Worm (Caenorhabditis elegans) whole organism, early embryonic: Measurements from ENCODE around the gene M7.7.

ENCODE experiments used
- B0310.2 ChIP-seq: sonication (generic microtip); optimal IDR thresholded peaks from 2 replicates; lab custom pipeline; 2016; ENCODE audit warnings: mild to moderate bottlenecking, missing genetic modification characterization, missing compliant biosample characterization
- F13C5.2 ChIP-seq: sonication (generic microtip); optimal IDR thresholded peaks from 2 replicates; lab custom pipeline; 2017; ENCODE audit warnings: mild to moderate bottlenecking, missing genetic modification characterization, inconsistent platforms, missing compliant biosample characterization
- aly-1 ChIP-seq: sonication (generic microtip); optimal IDR thresholded peaks from 2 replicates; lab custom pipeline; 2016; ENCODE audit warnings: missing genetic modification characterization, missing compliant biosample characterization
- ama-1 ChIP-seq: fragments of 150-350 bp; optimal IDR thresholded peaks from 2 replicates; lab custom pipeline; 2014
- ceh-13 ChIP-seq: fragments of 200-800 bp; sonication (Bioruptor generic); optimal IDR thresholded peaks from 2 replicates; lab custom pipeline; 2018; ENCODE audit warnings: mild to moderate bottlenecking, missing genetic modification characterization, missing compliant biosample characterization
- ets-7 ChIP-seq: sonication (generic microtip); optimal IDR thresholded peaks from 2 replicates; lab custom pipeline; 2016; ENCODE audit warnings: missing genotype, missing genetic modification characterization, missing compliant biosample characterization
- flt-1 ChIP-seq: fragments of 200-800 bp; sonication (Bioruptor generic); IDR thresholded peaks from 2 replicates; pipeline ENCODE4 v1.3.6; 2022; ENCODE audit warnings: missing genetic modification characterization, missing compliant biosample characterization
- hmbx-1 ChIP-seq: sonication (generic microtip); optimal IDR thresholded peaks from 2 replicates; lab custom pipeline; 2016; ENCODE audit warnings: mild to moderate bottlenecking, missing genetic modification characterization, missing compliant biosample characterization
- hmg-4 ChIP-seq: fragments of 200-800 bp; sonication (Bioruptor generic); optimal IDR thresholded peaks from 2 replicates; lab custom pipeline; 2018; ENCODE audit warnings: mild to moderate bottlenecking, missing genetic modification characterization, missing compliant biosample characterization
- hnd-1 ChIP-seq: sonication (generic microtip); optimal IDR thresholded peaks from 2 replicates; lab custom pipeline; 2016; ENCODE audit warnings: missing genetic modification characterization, missing compliant biosample characterization
- scrt-1 ChIP-seq: fragments of 200-800 bp; sonication (Bioruptor generic); IDR thresholded peaks from 2 replicates; pipeline ENCODE4 v1.3.6; 2022; ENCODE audit warnings: missing genetic modification characterization, missing compliant biosample characterization
- sea-1 ChIP-seq: fragments of 200-800 bp; sonication (Bioruptor generic); conservative IDR thresholded peaks from 2 replicates; pipeline ENCODE4 v1.3.6; 2022; ENCODE audit warnings: missing genetic modification characterization, missing compliant biosample characterization
- tbx-11 ChIP-seq: fragments of 200-800 bp; sonication (Bioruptor generic); IDR thresholded peaks from 2 replicates; pipeline ENCODE4 v1.3.6; 2022; ENCODE audit warnings: missing genetic modification characterization, missing compliant biosample characterization
- tbx-37 ChIP-seq: fragments of 200-800 bp; sonication (Bioruptor generic); conservative IDR thresholded peaks from 2 replicates; pipeline ENCODE4 v1.3.6; 2022; ENCODE audit warnings: missing genetic modification reagents, missing genetic modification characterization, missing compliant biosample characterization

DNA sequence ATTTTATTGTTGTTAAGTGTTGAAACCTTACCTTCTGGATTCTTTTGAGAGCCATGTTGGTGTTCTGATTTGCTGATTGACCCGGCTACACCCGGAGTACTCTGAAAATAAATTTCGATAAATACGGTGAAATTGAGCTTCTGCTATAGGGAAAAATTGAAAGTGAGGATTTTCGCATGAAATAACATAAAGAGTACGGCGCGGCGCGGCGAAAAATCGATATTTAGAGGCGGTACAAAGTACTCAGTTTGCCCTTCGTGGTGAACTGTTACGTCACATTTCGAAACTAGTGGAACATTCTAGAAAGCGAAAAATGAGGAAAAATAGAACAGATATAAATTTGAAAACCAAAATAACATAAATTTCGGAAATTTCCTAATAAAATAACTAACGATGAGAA, 7.5 kb upstream of the M7.7 start, which contains the start of gene let-70:
- TF ChIP-seq ama-1 (lab: Kevin White, UChicago), result no peak
- TF ChIP-seq flt-1, result no peak
- no peak for TF ChIP-seq tbx-11
- TF ChIP-seq tbx-37, result no peak
- no peak for TF ChIP-seq sea-1
- no peak for TF ChIP-seq B0310.2 (tag; lab: Kevin White, UChicago)
- no peak for TF ChIP-seq ets-7 (tag; lab: Kevin White, UChicago)
- TF ChIP-seq scrt-1, result no peak
- no peak for TF ChIP-seq aly-1 (tag; lab: Kevin White, UChicago)
- no peak for TF ChIP-seq hmbx-1
- TF ChIP-seq ceh-13 (GFP tag; lab: Kevin White, UChicago), result no peak
- TF ChIP-seq hmg-4, result no peak
- no peak for TF ChIP-seq hnd-1 (tag; lab: Kevin White, UChicago)
- no peak for TF ChIP-seq F13C5.2 (tag; lab: Kevin White, UChicago)
